Worm (Caenorhabditis elegans): ENCODE results near the gene spp-6.

DNA sequence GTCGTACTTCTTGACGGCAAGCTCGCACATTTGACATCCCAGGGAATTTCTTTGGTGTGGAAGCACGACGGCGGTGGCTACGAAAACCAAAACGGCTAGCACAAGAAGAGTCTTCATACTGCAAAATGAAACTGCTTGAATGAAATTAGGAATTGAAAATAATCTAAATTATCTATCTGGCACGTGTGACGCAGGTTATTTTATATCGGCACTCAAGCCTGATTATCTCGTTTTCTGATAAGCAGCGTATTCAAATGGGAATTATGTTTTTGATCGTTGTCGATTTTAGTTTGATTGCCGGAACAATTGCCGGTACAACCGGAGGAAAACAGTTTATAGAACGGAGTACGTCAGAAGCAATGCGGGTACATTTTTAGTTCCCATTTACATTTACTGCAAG lies 1.5 kb downstream of the spp-6 start, which contains the start of gene spp-4:
- no peak for TF ChIP-seq mab-9 (GFP tag; IDR thresholded peaks at IDR 0.05)
- no peak for TF ChIP-seq ama-1 (optimal IDR thresholded peaks at IDR 0.05)
